Worm (Caenorhabditis elegans) whole organism, mixed stage, embryonic: Measurements from ENCODE around the gene sri-47.

ENCODE experiments used
- snpc-4 ChIP-seq: fragments of 150-350 bp; optimal IDR thresholded peaks from 2 replicates; lab custom pipeline; 2014; ENCODE audit warnings: missing biosample characterization, missing genetic modification characterization
- unc-39 ChIP-seq: fragments of 150-350 bp; optimal IDR thresholded peaks from 2 replicates; lab custom pipeline; 2014; ENCODE audit warnings: missing biosample characterization, missing genetic modification characterization

DNA sequence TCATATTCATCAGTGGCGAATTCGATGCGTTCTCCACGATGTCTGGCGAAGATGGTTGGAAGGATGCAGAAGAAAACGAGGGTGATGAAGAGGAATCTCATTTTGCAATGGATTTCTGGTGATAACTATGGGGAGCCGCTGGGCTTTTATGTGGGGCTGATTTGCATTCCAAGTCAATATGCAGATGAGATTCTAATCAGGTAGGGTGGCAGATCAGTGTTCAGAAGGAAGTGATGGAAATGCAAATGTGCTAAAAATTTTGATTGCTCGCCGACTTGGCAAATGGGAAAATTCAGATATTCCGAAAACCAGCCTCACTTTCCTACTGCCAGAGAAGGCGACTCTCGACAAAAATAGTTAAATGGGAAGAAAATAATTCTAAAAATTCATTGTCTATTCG is 33.4 kb downstream of the sri-47 start, which contains the start of gene nspf-3:
- TF ChIP-seq unc-39 (tag; lab: Kevin White, UChicago) (no peak), snpc-4 (tag; lab: Kevin White, UChicago) (no peak)
